Worm (Caenorhabditis elegans) whole organism, L1 larva: ENCODE data around the gene F01D5.2.

Experiments used
- elt-2 ChIP-seq: sonication (generic microtip); optimal IDR thresholded peaks from 2 replicates; lab custom pipeline; 2016; ENCODE audit warnings: missing genetic modification characterization, mild to moderate bottlenecking, inconsistent platforms, missing compliant biosample characterization, missing genetic modification reagents
- lin-15B ChIP-seq: fragments of 150-350 bp; sonication (generic microtip); optimal IDR thresholded peaks from 3 replicates; lab custom pipeline; 2014; ENCODE audit warnings: missing biosample characterization, missing genetic modification characterization
- nhr-85 ChIP-seq: sonication (generic microtip); peaks from one replicate; lab custom pipeline; 2016; ENCODE audit warnings: missing genetic modification characterization, inconsistent platforms, missing compliant biosample characterization
- sptf-1 ChIP-seq: fragments of 150-350 bp; optimal IDR thresholded peaks from 2 replicates; lab custom pipeline; 2014; ENCODE audit warnings: missing biosample characterization, missing genetic modification characterization

Gene F01D5.2

ce11 chrII:13949290-13949689 lies 49.6 kb downstream of the F01D5.2 start, which contains the start of gene sre-44:
TSS of gene sre-44 (plus strand) at chrII:13949590.
- TF ChIP-seq sptf-1 (tag; lab: Kevin White, UChicago) (no peak), nhr-85 (peak; percentile 20), lin-15B (tag; lab: Kevin White, UChicago) (no peak), elt-2 (peak; percentile 26)
